Fruit fly (Drosophila melanogaster): ENCODE data around the gene Eip74EF.

- peak; percentile 49 for TF ChIP-seq CG17186 (GFP tag; optimal IDR thresholded peaks at IDR 0.05)
- no peak for TF ChIP-seq CG14860 (GFP tag; IDR thresholded peaks at IDR 0.05; ENCODE audit: partially characterized antibody)
- TF ChIP-seq ap (GFP tag; IDR thresholded peaks at IDR 0.05), result no peak
- TF ChIP-seq CG12155 (GFP tag; optimal IDR thresholded peaks at IDR 0.05), result peak; percentile 58
- TF ChIP-seq Six4 (GFP tag; optimal IDR thresholded peaks at IDR 0.05), result peak; percentile 47
- no peak for TF ChIP-seq ara (GFP tag; IDR thresholded peaks at IDR 0.05)
- TF ChIP-seq ttk (GFP tag; IDR thresholded peaks at IDR 0.05), result no peak
- peak in 1 of 2 experiments; percentile 34 for TF ChIP-seq insv (GFP tag; optimal IDR thresholded peaks at IDR 0.05)
Observed at dm6 chr3L:17621451-17621946, 2.4 kb upstream of the Eip74EF start, which contains the start of the genes Vps60 and anchor.
